Worm (Caenorhabditis elegans) whole organism, L4 larva: ENCODE results near the gene T21B6.3.

Experiments used
- F49E8.2 ChIP-seq: sonication (generic microtip); optimal IDR thresholded peaks from 2 replicates; lab custom pipeline; 2016; ENCODE audit warnings: missing compliant biosample characterization, mild to moderate bottlenecking, missing genetic modification characterization, borderline replicate concordance
- Y105C5A.15 ChIP-seq: fragments of 200-800 bp; sonication (Bioruptor generic); IDR thresholded peaks from 2 replicates; pipeline ENCODE4 v1.3.6; 2022; ENCODE audit warnings: missing genetic modification characterization, missing compliant biosample characterization
- aly-2 ChIP-seq: sonication (generic microtip); optimal IDR thresholded peaks from 2 replicates; lab custom pipeline; 2018; ENCODE audit warnings: missing biosample characterization, missing genetic modification characterization
- ama-1 ChIP-seq: fragments of 150-350 bp; optimal IDR thresholded peaks from 2 replicates; lab custom pipeline; 2014; ENCODE audit warnings: inconsistent platforms, mixed read lengths
- ceh-82 ChIP-seq: sonication (generic microtip); optimal IDR thresholded peaks from 2 replicates; lab custom pipeline; 2017; ENCODE audit warnings: missing biosample characterization, missing genetic modification characterization
- fkh-10 ChIP-seq: fragments of 150-350 bp; optimal IDR thresholded peaks from 2 replicates; lab custom pipeline; 2014; ENCODE audit warnings: missing biosample characterization, missing genetic modification reagents, missing genetic modification characterization
- hif-1 ChIP-seq, 2 experiments: sonication (generic microtip); optimal IDR thresholded peaks; 2 replicates each; lab custom pipeline; 2016 to 2017; ENCODE audit warnings: missing compliant biosample characterization in 2 of 2, missing genetic modification characterization in 2 of 2, missing genetic modification reagents in 2 of 2, missing genotype in 2 of 2, mild to moderate bottlenecking in 1 of 2
- lin-13 ChIP-seq: fragments of 150-350 bp; optimal IDR thresholded peaks from 2 replicates; lab custom pipeline; 2014; ENCODE audit warnings: missing biosample characterization, missing genetic modification reagents, missing genetic modification characterization
- snpc-4 ChIP-seq: fragments of 150-350 bp; optimal IDR thresholded peaks from 2 replicates; lab custom pipeline; 2014; ENCODE audit warnings: missing biosample characterization, missing genetic modification characterization
- unc-39 ChIP-seq: sonication (generic microtip); optimal IDR thresholded peaks from 2 replicates; lab custom pipeline; 2017; ENCODE audit warnings: missing biosample characterization, missing genetic modification characterization
- ztf-11 ChIP-seq: fragments of 150-350 bp; optimal IDR thresholded peaks from 2 replicates; lab custom pipeline; 2014; ENCODE audit warnings: missing biosample characterization, missing genetic modification characterization

DNA sequence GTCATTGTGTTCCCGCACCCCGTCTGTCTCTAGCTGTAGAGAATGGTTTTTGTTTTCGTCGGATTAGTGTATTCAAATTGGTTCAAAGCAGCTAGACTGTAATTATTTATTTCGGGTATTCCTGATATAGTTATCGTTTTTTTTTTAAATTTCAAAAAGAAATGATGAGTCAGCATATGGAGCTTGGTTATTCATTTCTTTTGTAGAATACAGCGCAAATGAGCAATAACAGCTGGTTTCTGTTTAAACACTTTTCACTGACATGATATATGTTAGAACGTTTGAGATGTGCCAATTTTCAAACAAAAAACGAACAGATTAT, 42.1 kb upstream of the T21B6.3 start:
- no peak for TF ChIP-seq ztf-11 (tag; lab: Kevin White, UChicago)
- TF ChIP-seq fkh-10 (GFP tag; lab: Kevin White, UChicago): no peak
- no peak for TF ChIP-seq snpc-4
- no peak for TF ChIP-seq unc-39
- no peak for TF ChIP-seq Y105C5A.15 (GFP tag; lab: Robert Waterston, UW)
- no peak for TF ChIP-seq ceh-82 (tag; lab: Kevin White, UChicago)
- no peak for TF ChIP-seq aly-2
- no peak for TF ChIP-seq lin-13 (GFP tag; lab: Kevin White, UChicago)
- TF ChIP-seq F49E8.2 (tag; lab: Kevin White, UChicago): no peak
- no peak for TF ChIP-seq hif-1 (tag; optimal IDR thresholded peaks at IDR 0.05; lab: Kevin White, UChicago)
- no peak for TF ChIP-seq ama-1 (lab: Kevin White, UChicago)
